Comparison of ENCODE assay signal across 1 fruit fly cellular context in the genomic region with DNA sequence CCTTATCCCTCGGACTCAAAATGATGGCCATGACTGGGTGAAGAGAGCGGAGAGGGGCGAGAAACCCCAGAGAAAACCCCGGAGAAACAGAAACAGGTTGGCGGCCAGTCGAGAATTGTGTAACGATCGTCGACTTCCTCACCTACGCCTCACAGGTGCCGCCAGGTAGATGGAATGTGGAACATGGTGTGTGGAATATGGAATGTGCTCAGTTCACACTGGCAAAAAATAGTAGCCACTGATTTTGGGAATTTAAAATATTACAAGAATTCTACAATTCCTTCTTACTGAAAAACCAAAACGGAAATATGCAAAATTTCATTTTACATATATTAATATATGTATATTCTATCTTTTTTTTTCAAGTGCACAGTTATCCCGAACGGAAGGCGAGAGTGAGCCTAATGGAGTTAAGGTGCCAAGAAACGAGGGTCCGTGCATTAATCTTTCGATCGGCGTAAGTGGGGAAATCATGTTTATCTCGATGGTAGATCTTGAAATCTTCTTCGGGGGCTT.
TF ChIP-seq lines count a peak whose summit lies in the region.

No protein-coding gene starts in this region.

TF ChIP-seq in whole organism, embryonic, 481 proteins besides CTCF, POLR2A, EP300 and RAD21 (continued from another document and continues in another):
- peak; percentile 82 for TF ChIP-seq odd (GFP tag; optimal IDR thresholded peaks at IDR 0.05; lab: Kevin White, UChicago)
- no peak for TF ChIP-seq CG1792 (GFP tag; optimal IDR thresholded peaks at IDR 0.05; lab: Kevin White, UChicago)
- TF ChIP-seq BEAF-32 (GFP tag; optimal IDR thresholded peaks at IDR 0.05; lab: Kevin White, UChicago): no peak
- peak; percentile 4 for TF ChIP-seq NC2β (GFP tag; optimal IDR thresholded peaks at IDR 0.05; lab: Kevin White, UChicago)
- TF ChIP-seq BtbVII (GFP tag; optimal IDR thresholded peaks at IDR 0.05; lab: Kevin White, UChicago): peak; percentile 53
- TF ChIP-seq Asciz (GFP tag; optimal IDR thresholded peaks at IDR 0.05; lab: Kevin White, UChicago): peak; percentile 54
- no peak for TF ChIP-seq CG4282 (GFP tag; optimal IDR thresholded peaks at IDR 0.05; lab: Kevin White, UChicago)
- TF ChIP-seq CG11695 (GFP tag; IDR thresholded peaks at IDR 0.05; lab: Robert Waterston, UW): peak; percentile 75; the same call in 2 of the 3 replicates
- peak; percentile 90 for TF ChIP-seq CG16815 (GFP tag; optimal IDR thresholded peaks at IDR 0.05; lab: Kevin White, UChicago)
- TF ChIP-seq sd (tag; optimal IDR thresholded peaks at IDR 0.05; lab: Kevin White, UChicago): peak; percentile 87
- TF ChIP-seq dmrt11E (tag; optimal IDR thresholded peaks at IDR 0.05; lab: Kevin White, UChicago): peak; percentile 98
- peak; percentile 48; the same call in 1 of the 3 replicates for TF ChIP-seq ken (GFP tag; IDR thresholded peaks at IDR 0.05; lab: Robert Waterston, UW)
- TF ChIP-seq sens-2 (GFP tag; IDR thresholded peaks at IDR 0.05; lab: Robert Waterston, UW): peak; percentile 67
- peak; percentile 24 for TF ChIP-seq CG4854 (GFP tag; optimal IDR thresholded peaks at IDR 0.05; lab: Kevin White, UChicago)
- TF ChIP-seq run (tag; optimal IDR thresholded peaks at IDR 0.05; lab: Kevin White, UChicago): peak; percentile 0
- TF ChIP-seq CG12659 (GFP tag; optimal IDR thresholded peaks at IDR 0.05; lab: Kevin White, UChicago): peak; percentile 54
- no peak for TF ChIP-seq CG9797 (GFP tag; optimal IDR thresholded peaks at IDR 0.05; lab: Kevin White, UChicago)
- peak; percentile 95 for TF ChIP-seq Xrp1 (GFP tag; IDR thresholded peaks at IDR 0.05; lab: Robert Waterston, UW)
- no peak for TF ChIP-seq Doc2 (GFP tag; IDR thresholded peaks at IDR 0.05; lab: Robert Waterston, UW)
- TF ChIP-seq CG34376 (GFP tag; optimal IDR thresholded peaks at IDR 0.05; lab: Kevin White, UChicago): no peak
- peak; percentile 48 for TF ChIP-seq Deaf1 (tag; optimal IDR thresholded peaks at IDR 0.05; lab: Kevin White, UChicago)
- TF ChIP-seq CG15011 (GFP tag; optimal IDR thresholded peaks at IDR 0.05; lab: Kevin White, UChicago): peak; percentile 63
- peak; percentile 80 for TF ChIP-seq sob (GFP tag; IDR thresholded peaks at IDR 0.05; lab: Robert Waterston, UW)
- peak; percentile 69 for TF ChIP-seq chn (GFP tag; optimal IDR thresholded peaks at IDR 0.05; lab: Kevin White, UChicago)
- TF ChIP-seq tna (GFP tag; IDR thresholded peaks at IDR 0.05; lab: Robert Waterston, UW; ENCODE audit: partially characterized antibody): no peak
- TF ChIP-seq Sox100B (GFP tag; optimal IDR thresholded peaks at IDR 0.05; lab: Kevin White, UChicago): peak; percentile 75
- peak; percentile 96 for TF ChIP-seq zf30C (GFP tag; optimal IDR thresholded peaks at IDR 0.05; lab: Kevin White, UChicago)
- peak; percentile 92 for TF ChIP-seq CG17829 (tag; optimal IDR thresholded peaks at IDR 0.05; lab: Kevin White, UChicago)
- TF ChIP-seq Eip74EF (GFP tag; optimal IDR thresholded peaks at IDR 0.05; lab: Kevin White, UChicago): peak in 1 of 2 experiments; percentile 68
- peak; percentile 52 for TF ChIP-seq CG1024 (GFP tag; IDR thresholded peaks at IDR 0.05; lab: Robert Waterston, UW)
- TF ChIP-seq CG7786 (GFP tag; optimal IDR thresholded peaks at IDR 0.05; lab: Kevin White, UChicago): peak; percentile 28
- TF ChIP-seq CG32532 (GFP tag; IDR thresholded peaks at IDR 0.05; lab: Robert Waterston, UW): peak; percentile 86
- TF ChIP-seq CG17359 (tag; optimal IDR thresholded peaks at IDR 0.05; lab: Kevin White, UChicago): peak; percentile 73
- TF ChIP-seq HmgD (GFP tag; optimal IDR thresholded peaks at IDR 0.05; lab: Kevin White, UChicago): no peak
- TF ChIP-seq CG14965 (GFP tag; optimal IDR thresholded peaks at IDR 0.05; lab: Kevin White, UChicago; ENCODE audit: borderline replicate concordance): no peak
- peak; percentile 85 for TF ChIP-seq CoRest (tag; optimal IDR thresholded peaks at IDR 0.05; lab: Kevin White, UChicago)
- TF ChIP-seq btn (GFP tag; optimal IDR thresholded peaks at IDR 0.05; lab: Kevin White, UChicago): peak; percentile 9
- TF ChIP-seq B-H2 (GFP tag; optimal IDR thresholded peaks at IDR 0.05; lab: Kevin White, UChicago): peak; percentile 37
- no peak for TF ChIP-seq ato (GFP tag; IDR thresholded peaks at IDR 0.05; lab: Robert Waterston, UW; ENCODE audit: partially characterized antibody)
- peak; percentile 34; the same call in 1 of the 2 replicates for TF ChIP-seq cas (GFP tag; IDR thresholded peaks at IDR 0.05; lab: Robert Waterston, UW)
- TF ChIP-seq CG10959 (GFP tag; IDR thresholded peaks at IDR 0.05; lab: Robert Waterston, UW): peak; percentile 92
- TF ChIP-seq otp (GFP tag; IDR thresholded peaks at IDR 0.05; lab: Robert Waterston, UW): peak; percentile 87
- peak; percentile 46; the same call in 2 of the 3 replicates for TF ChIP-seq Aef1 (GFP tag; IDR thresholded peaks at IDR 0.05; lab: Robert Waterston, UW)
- TF ChIP-seq lab (GFP tag; optimal IDR thresholded peaks at IDR 0.05; lab: Kevin White, UChicago): peak; percentile 82
- peak; percentile 73 for TF ChIP-seq Abd-B (GFP tag; optimal IDR thresholded peaks at IDR 0.05; lab: Kevin White, UChicago)
- TF ChIP-seq NK7.1 (GFP tag; optimal IDR thresholded peaks at IDR 0.05; lab: Kevin White, UChicago): no peak
- peak; percentile 48 for TF ChIP-seq CG6683 (GFP tag; optimal IDR thresholded peaks at IDR 0.05; lab: Kevin White, UChicago)
- no peak for TF ChIP-seq vnd (GFP tag; IDR thresholded peaks at IDR 0.05; lab: Robert Waterston, UW; ENCODE audit: partially characterized antibody)
- peak; percentile 67 for TF ChIP-seq kay (GFP tag; optimal IDR thresholded peaks at IDR 0.05; lab: Kevin White, UChicago)
- peak; percentile 52; the same call in 1 of the 2 replicates for TF ChIP-seq CG32767 (GFP tag; IDR thresholded peaks at IDR 0.05; lab: Robert Waterston, UW)
- peak; percentile 52; the same call in 1 of the 3 replicates for TF ChIP-seq CG6175 (GFP tag; IDR thresholded peaks at IDR 0.05; lab: Robert Waterston, UW)
- TF ChIP-seq nau (GFP tag; optimal IDR thresholded peaks at IDR 0.05; lab: Kevin White, UChicago): peak; percentile 46
- TF ChIP-seq D19B (GFP tag; optimal IDR thresholded peaks at IDR 0.05; lab: Kevin White, UChicago): peak; percentile 47
- peak; percentile 41 for TF ChIP-seq fd64A (GFP tag; optimal IDR thresholded peaks at IDR 0.05; lab: Kevin White, UChicago)
- TF ChIP-seq CG30403 (GFP tag; optimal IDR thresholded peaks at IDR 0.05; lab: Kevin White, UChicago): peak; percentile 79
- TF ChIP-seq fu2 (GFP tag; optimal IDR thresholded peaks at IDR 0.05; lab: Kevin White, UChicago): no peak
- TF ChIP-seq CG18476 (GFP tag; optimal IDR thresholded peaks at IDR 0.05; lab: Kevin White, UChicago): peak; percentile 61
- no peak for TF ChIP-seq schlank (tag; optimal IDR thresholded peaks at IDR 0.05; lab: Kevin White, UChicago)
- peak; percentile 84 for TF ChIP-seq CG17361 (GFP tag; IDR thresholded peaks at IDR 0.05; lab: Robert Waterston, UW)
- TF ChIP-seq H15 (GFP tag; IDR thresholded peaks at IDR 0.05; lab: Robert Waterston, UW): peak; percentile 58; the same call in 1 of the 3 replicates
- TF ChIP-seq CG4617 (GFP tag; optimal IDR thresholded peaks at IDR 0.05; lab: Kevin White, UChicago; ENCODE audit: borderline replicate concordance): peak; percentile 26
- no peak for TF ChIP-seq crc (GFP tag; optimal IDR thresholded peaks at IDR 0.05; lab: Kevin White, UChicago)
- TF ChIP-seq CG2120 (GFP tag; optimal IDR thresholded peaks at IDR 0.05; lab: Kevin White, UChicago): peak; percentile 52
- TF ChIP-seq HLHmδ (GFP tag; optimal IDR thresholded peaks at IDR 0.05; lab: Kevin White, UChicago): no peak
- TF ChIP-seq lbe (GFP tag; optimal IDR thresholded peaks at IDR 0.05; lab: Kevin White, UChicago): peak; percentile 78
- peak; percentile 82 for TF ChIP-seq CG18599 (GFP tag; optimal IDR thresholded peaks at IDR 0.05; lab: Kevin White, UChicago)
- peak; percentile 59 to 64 for TF ChIP-seq Hr51 (GFP tag; optimal IDR thresholded peaks at IDR 0.05; lab: Kevin White, UChicago)
- peak; percentile 78 for TF ChIP-seq az2 (GFP tag; optimal IDR thresholded peaks at IDR 0.05; lab: Kevin White, UChicago)
- no peak for TF ChIP-seq Lim3 (GFP tag; IDR thresholded peaks at IDR 0.05; lab: Robert Waterston, UW)
- TF ChIP-seq CG13624 (GFP tag; optimal IDR thresholded peaks at IDR 0.05; lab: Kevin White, UChicago): no peak
- TF ChIP-seq gce (GFP tag; IDR thresholded peaks at IDR 0.05; lab: Robert Waterston, UW): no peak
- no peak for TF ChIP-seq Sry-δ (GFP tag; optimal IDR thresholded peaks at IDR 0.05; lab: Kevin White, UChicago)
- peak; percentile 76 for TF ChIP-seq PHDP (tag; optimal IDR thresholded peaks at IDR 0.05; lab: Kevin White, UChicago)
- peak; percentile 56 for TF ChIP-seq ATbp (GFP tag; optimal IDR thresholded peaks at IDR 0.05; lab: Kevin White, UChicago)
- peak; percentile 59; the same call in 1 of the 2 replicates for TF ChIP-seq CG4360 (GFP tag; IDR thresholded peaks at IDR 0.05; lab: Robert Waterston, UW)
- TF ChIP-seq unpg (GFP tag; optimal IDR thresholded peaks at IDR 0.05; lab: Kevin White, UChicago): peak; percentile 88
- TF ChIP-seq stc (GFP tag; IDR thresholded peaks at IDR 0.05; lab: Robert Waterston, UW): peak; percentile 58; the same call in 1 of the 2 replicates
- TF ChIP-seq CG32772 (GFP tag; IDR thresholded peaks at IDR 0.05; lab: Robert Waterston, UW): peak; percentile 82
- no peak for TF ChIP-seq CG31365 (tag; optimal IDR thresholded peaks at IDR 0.05; lab: Kevin White, UChicago)
- peak; percentile 23 for TF ChIP-seq pnt (GFP tag; optimal IDR thresholded peaks at IDR 0.05; lab: Kevin White, UChicago)
- TF ChIP-seq cg (GFP tag; optimal IDR thresholded peaks at IDR 0.05; lab: Kevin White, UChicago): no peak
- peak; percentile 78 for TF ChIP-seq dan (GFP tag; IDR thresholded peaks at IDR 0.05; lab: Robert Waterston, UW)
- no peak for TF ChIP-seq emc (GFP tag; optimal IDR thresholded peaks at IDR 0.05; lab: Kevin White, UChicago)
- peak; percentile 16 for TF ChIP-seq Antp (GFP tag; optimal IDR thresholded peaks at IDR 0.05; lab: Kevin White, UChicago)
- TF ChIP-seq gfzf (GFP tag; optimal IDR thresholded peaks at IDR 0.05; lab: Kevin White, UChicago): no peak
- TF ChIP-seq CkIIα-i1 (GFP tag; IDR thresholded peaks at IDR 0.05; lab: Robert Waterston, UW): no peak
- TF ChIP-seq CG8089 (GFP tag; optimal IDR thresholded peaks at IDR 0.05; lab: Kevin White, UChicago): peak; percentile 38
- peak; percentile 63 for TF ChIP-seq CG5180 (GFP tag; optimal IDR thresholded peaks at IDR 0.05; lab: Kevin White, UChicago)
- peak; percentile 5 for TF ChIP-seq CG33213 (GFP tag; optimal IDR thresholded peaks at IDR 0.05; lab: Kevin White, UChicago)
- peak; percentile 3 for TF ChIP-seq her (GFP tag; optimal IDR thresholded peaks at IDR 0.05; lab: Kevin White, UChicago)
- peak; percentile 83 for TF ChIP-seq ci (GFP tag; IDR thresholded peaks at IDR 0.05; lab: Robert Waterston, UW)
- no peak for TF ChIP-seq Sin3A (optimal IDR thresholded peaks at IDR 0.05; lab: Kevin White, UChicago)
- peak; percentile 37 for TF ChIP-seq Jarid2 (GFP tag; optimal IDR thresholded peaks at IDR 0.05; lab: Kevin White, UChicago)
- peak; percentile 77 for TF ChIP-seq Ptx1 (GFP tag; IDR thresholded peaks at IDR 0.05; lab: Robert Waterston, UW)
- peak; percentile 77 for TF ChIP-seq sqz (GFP tag; optimal IDR thresholded peaks at IDR 0.05; lab: Kevin White, UChicago)
- peak; percentile 50 for TF ChIP-seq CG6854 (GFP tag; optimal IDR thresholded peaks at IDR 0.05; lab: Kevin White, UChicago)
- peak; percentile 40 for TF ChIP-seq CG13894 (tag; optimal IDR thresholded peaks at IDR 0.05; lab: Kevin White, UChicago)
- TF ChIP-seq CG9817 (tag; optimal IDR thresholded peaks at IDR 0.05; lab: Kevin White, UChicago): peak; percentile 63
- peak; percentile 55 for TF ChIP-seq kah (GFP tag; optimal IDR thresholded peaks at IDR 0.05; lab: Kevin White, UChicago)
- TF ChIP-seq CG8944 (GFP tag; optimal IDR thresholded peaks at IDR 0.05; lab: Kevin White, UChicago): peak; percentile 15
- peak; percentile 65 for TF ChIP-seq scrt (GFP tag; optimal IDR thresholded peaks at IDR 0.05; lab: Kevin White, UChicago)
- TF ChIP-seq danr (GFP tag; IDR thresholded peaks at IDR 0.05; lab: Robert Waterston, UW): peak; percentile 64
- no peak for TF ChIP-seq pb (GFP tag; optimal IDR thresholded peaks at IDR 0.05; lab: Kevin White, UChicago)
- peak; percentile 72 for TF ChIP-seq CG6272 (GFP tag; IDR thresholded peaks at IDR 0.05; lab: Robert Waterston, UW)
- TF ChIP-seq CG14667 (GFP tag; IDR thresholded peaks at IDR 0.05; lab: Robert Waterston, UW): peak; percentile 69
- 0 out of 2 replicates have a peak, but pooled peaks have one; percentile 41 for TF ChIP-seq CG14441 (GFP tag; IDR thresholded peaks at IDR 0.05; lab: Robert Waterston, UW)
- peak; percentile 51 for TF ChIP-seq CG31388 (GFP tag; optimal IDR thresholded peaks at IDR 0.05; lab: Kevin White, UChicago)
- no peak for TF ChIP-seq ftz-f1 (GFP tag; optimal IDR thresholded peaks at IDR 0.05; lab: Kevin White, UChicago)
- TF ChIP-seq CG8478 (optimal IDR thresholded peaks at IDR 0.05; lab: Kevin White, UChicago): no peak
- TF ChIP-seq dysf (GFP tag; IDR thresholded peaks at IDR 0.05; lab: Robert Waterston, UW): peak; percentile 82
- TF ChIP-seq Nf-YA (GFP tag; IDR thresholded peaks at IDR 0.05; lab: Robert Waterston, UW): 0 out of 2 replicates have a peak, but pooled peaks have one; percentile 14
- peak; percentile 57 for TF ChIP-seq CG15514 (GFP tag; optimal IDR thresholded peaks at IDR 0.05; lab: Kevin White, UChicago)
- no peak for TF ChIP-seq amos (GFP tag; IDR thresholded peaks at IDR 0.05; lab: Robert Waterston, UW; ENCODE audit: partially characterized antibody)
- TF ChIP-seq CG14050 (GFP tag; IDR thresholded peaks at IDR 0.05; lab: Robert Waterston, UW): peak; percentile 27; the same call in 1 of the 3 replicates
- TF ChIP-seq CG10462 (GFP tag; optimal IDR thresholded peaks at IDR 0.05; lab: Kevin White, UChicago): peak; percentile 74
- peak; percentile 76 for TF ChIP-seq Meics (GFP tag; optimal IDR thresholded peaks at IDR 0.05; lab: Kevin White, UChicago)
- no peak for TF ChIP-seq Dfd (GFP tag; optimal IDR thresholded peaks at IDR 0.05; lab: Kevin White, UChicago)
- TF ChIP-seq Sry-β (GFP tag; optimal IDR thresholded peaks at IDR 0.05; lab: Kevin White, UChicago): peak; percentile 12
- TF ChIP-seq zen2 (GFP tag; IDR thresholded peaks at IDR 0.05; lab: Robert Waterston, UW; ENCODE audit: partially characterized antibody): no peak
- TF ChIP-seq seq (GFP tag; IDR thresholded peaks at IDR 0.05; lab: Robert Waterston, UW): no peak
- TF ChIP-seq CG14710 (tag; optimal IDR thresholded peaks at IDR 0.05; lab: Kevin White, UChicago): peak; percentile 93
- TF ChIP-seq yki (optimal IDR thresholded peaks at IDR 0.05; lab: Kevin White, UChicago): no peak
- TF ChIP-seq CG2712 (tag; optimal IDR thresholded peaks at IDR 0.05; lab: Kevin White, UChicago): peak; percentile 95
- TF ChIP-seq ind (GFP tag; optimal IDR thresholded peaks at IDR 0.05; lab: Kevin White, UChicago): peak; percentile 62
